Worm (Caenorhabditis elegans): ENCODE results near the gene gcc-1.

ce11 chrX:3199249-3199648 is 39.5 kb downstream of the gcc-1 start, which contains the start of gene fax-1:
- TF ChIP-seq unc-130 (tag; optimal IDR thresholded peaks at IDR 0.05) (no peak), ztf-4 (tag; optimal IDR thresholded peaks at IDR 0.05) (no peak), pag-3 (tag; optimal IDR thresholded peaks at IDR 0.05; ENCODE audit: borderline replicate concordance, insufficient read depth) (no peak), nhr-76 (tag; optimal IDR thresholded peaks at IDR 0.05) (no peak), zag-1 (tag; optimal IDR thresholded peaks at IDR 0.05) (no peak), mdl-1 (tag; optimal IDR thresholded peaks at IDR 0.05) (no peak), lin-39 (tag; optimal IDR thresholded peaks at IDR 0.05) (no peak), alr-1 (tag; optimal IDR thresholded peaks at IDR 0.05; ENCODE audit: borderline replicate concordance) (no peak), elt-3 (tag; optimal IDR thresholded peaks at IDR 0.05) (no peak), hlh-4 (tag; optimal IDR thresholded peaks at IDR 0.05) (no peak), snpc-4 (tag; optimal IDR thresholded peaks at IDR 0.05) (no peak), nhr-237 (tag; optimal IDR thresholded peaks at IDR 0.05) (no peak)
